Fruit fly (Drosophila melanogaster) whole organism, embryonic: Measurements from ENCODE around the gene Srp14.

Experiments used
- BEAF-32 ChIP-seq: fragments of 200-800 bp; sonication (Bioruptor generic); optimal IDR thresholded peaks from 3 replicates; lab custom pipeline; 2017; ENCODE audit warnings: missing biosample characterization, missing genetic modification characterization, mild to moderate bottlenecking, moderate library complexity, missing genetic modification reagents
- Bdp1 ChIP-seq: fragments of 200-800 bp; sonication (Bioruptor generic); optimal IDR thresholded peaks from 3 replicates; lab custom pipeline; 2016; ENCODE audit warnings: missing biosample characterization, missing genetic modification characterization
- CG10209 ChIP-seq: fragments of 200-800 bp; sonication (Bioruptor generic); optimal IDR thresholded peaks from 3 replicates; lab custom pipeline; 2017; ENCODE audit warnings: missing biosample characterization, mild to moderate bottlenecking, missing genetic modification characterization, missing genetic modification reagents
- CG10431 ChIP-seq: fragments of 200-800 bp; sonication (Bioruptor generic); optimal IDR thresholded peaks from 3 replicates; lab custom pipeline; 2018; ENCODE audit warnings: missing biosample characterization, mild to moderate bottlenecking, missing genetic modification characterization
- CG10959 ChIP-seq: fragments of 200-800 bp; sonication (Bioruptor generic); IDR thresholded peaks from 2 replicates; pipeline ENCODE4 v1.3.6; 2022; ENCODE audit warnings: missing biosample characterization, missing genetic modification characterization
- CG12744 ChIP-seq: fragments of 200-800 bp; sonication (Bioruptor generic); optimal IDR thresholded peaks from 2 replicates; lab custom pipeline; 2016; ENCODE audit warnings: missing biosample characterization, missing genetic modification characterization
- CG12942 ChIP-seq: fragments of 200-800 bp; sonication (Bioruptor generic); optimal IDR thresholded peaks from 3 replicates; lab custom pipeline; 2016; ENCODE audit warnings: missing biosample characterization, missing genetic modification characterization
- CG13287 ChIP-seq: fragments of 200-800 bp; sonication (Bioruptor generic); IDR thresholded peaks from 2 replicates; pipeline ENCODE4 v1.3.6; 2022; ENCODE audit warnings: missing biosample characterization, missing genetic modification characterization; ENCODE audit not compliant: partially characterized antibody
- CG13775 ChIP-seq: fragments of 200-800 bp; sonication (Bioruptor generic); optimal IDR thresholded peaks from 3 replicates; lab custom pipeline; 2017; ENCODE audit warnings: missing biosample characterization, mild to moderate bottlenecking, missing genetic modification characterization
- CG14441 ChIP-seq: fragments of 200-800 bp; sonication (Bioruptor generic); IDR thresholded peaks from 2 replicates; pipeline ENCODE4 v1.3.6; 2022; ENCODE audit warnings: missing biosample characterization, missing genetic modification characterization
- CG14965 ChIP-seq: fragments of 200-800 bp; sonication (Bioruptor generic); optimal IDR thresholded peaks from 2 replicates; lab custom pipeline; 2016; ENCODE audit warnings: missing biosample characterization, missing genetic modification characterization, borderline replicate concordance
- CG17186 ChIP-seq: fragments of 200-800 bp; sonication (Bioruptor generic); optimal IDR thresholded peaks from 3 replicates; lab custom pipeline; 2017; ENCODE audit warnings: missing biosample characterization, missing genetic modification reagents, missing genetic modification characterization
- CG18476 ChIP-seq: fragments of 200-800 bp; sonication (Bioruptor generic); optimal IDR thresholded peaks from 2 replicates; lab custom pipeline; 2016; ENCODE audit warnings: missing biosample characterization, mild to moderate bottlenecking, missing genetic modification characterization
- CG2678 ChIP-seq: fragments of 200-800 bp; sonication (Bioruptor generic); optimal IDR thresholded peaks from 3 replicates; lab custom pipeline; 2019; ENCODE audit warnings: missing biosample characterization, mild to moderate bottlenecking, missing genetic modification characterization, moderate library complexity
- CG31224 ChIP-seq: fragments of 200-800 bp; sonication (Bioruptor generic); IDR thresholded peaks from 2 replicates; pipeline ENCODE4 v1.3.6; 2022; ENCODE audit warnings: missing biosample characterization, missing genetic modification characterization
- CG31388 ChIP-seq: fragments of 200-800 bp; sonication (Bioruptor generic); optimal IDR thresholded peaks from 2 replicates; lab custom pipeline; 2016; ENCODE audit warnings: missing biosample characterization, missing genetic modification characterization
- CG32767 ChIP-seq: fragments of 200-800 bp; sonication (Bioruptor generic); IDR thresholded peaks from 2 replicates; pipeline ENCODE4 v1.3.6; 2022; ENCODE audit warnings: missing biosample characterization, missing genetic modification characterization
- CG43689 ChIP-seq: fragments of 200-800 bp; sonication (Bioruptor generic); IDR thresholded peaks from 2 replicates; pipeline ENCODE4 v1.3.6; 2022; ENCODE audit warnings: missing biosample characterization, missing genetic modification characterization
- CG6791 ChIP-seq: fragments of 200-800 bp; sonication (Bioruptor generic); IDR thresholded peaks from 3 replicates; pipeline ENCODE4 v1.3.6; 2022; ENCODE audit warnings: missing biosample characterization, missing genetic modification characterization; ENCODE audit not compliant: partially characterized antibody
- CG8765 ChIP-seq: fragments of 200-800 bp; sonication (Bioruptor generic); IDR thresholded peaks from 2 replicates; pipeline ENCODE4 v1.3.6; 2022; ENCODE audit warnings: missing biosample characterization, missing genetic modification characterization
- CG9797 ChIP-seq: fragments of 200-800 bp; sonication (Bioruptor generic); optimal IDR thresholded peaks from 3 replicates; lab custom pipeline; 2018; ENCODE audit warnings: missing biosample characterization, mild to moderate bottlenecking, missing genetic modification characterization
- D19A ChIP-seq: fragments of 200-800 bp; optimal IDR thresholded peaks from 3 replicates; lab custom pipeline; 2019; ENCODE audit warnings: missing biosample characterization, mild to moderate bottlenecking, missing genetic modification characterization, moderate library complexity
- Dek ChIP-seq: fragments of 200-800 bp; sonication (Bioruptor generic); optimal IDR thresholded peaks from 3 replicates; lab custom pipeline; 2019; ENCODE audit warnings: missing biosample characterization, mild to moderate bottlenecking, missing genetic modification characterization, moderate library complexity
- Fer2 ChIP-seq: fragments of 200-800 bp; sonication (Bioruptor generic); optimal IDR thresholded peaks from 2 replicates; lab custom pipeline; 2018; ENCODE audit warnings: missing biosample characterization, mild to moderate bottlenecking, missing genetic modification characterization, moderate library complexity
- H15 ChIP-seq: fragments of 200-800 bp; sonication (Bioruptor generic); IDR thresholded peaks from 3 replicates; pipeline ENCODE4 v1.3.6; 2022; ENCODE audit warnings: missing biosample characterization, missing genetic modification characterization
- Hmr ChIP-seq: fragments of 200-800 bp; sonication (Bioruptor generic); optimal IDR thresholded peaks from 3 replicates; lab custom pipeline; 2017; ENCODE audit warnings: mild to moderate bottlenecking, missing biosample characterization, missing genetic modification reagents, missing genetic modification characterization
- Hmx ChIP-seq: fragments of 200-800 bp; sonication (Bioruptor generic); optimal IDR thresholded peaks from 2 replicates; lab custom pipeline; 2016; ENCODE audit warnings: missing biosample characterization, missing genetic modification characterization
- Pdp1 ChIP-seq, 2 experiments: fragments of 200-800 bp; sonication (Bioruptor generic); optimal IDR thresholded peaks; 3 replicates each; lab custom pipeline; 2016; ENCODE audit warnings: missing biosample characterization in 2 of 2, missing genetic modification characterization in 2 of 2, mild to moderate bottlenecking in 1 of 2, moderate library complexity in 1 of 2
- Sin3A ChIP-seq: fragments of >200 bp; optimal IDR thresholded peaks from 2 replicates; lab custom pipeline; 2018
- Sry-δ ChIP-seq: fragments of 200-800 bp; sonication (Bioruptor generic); optimal IDR thresholded peaks from 2 replicates; lab custom pipeline; 2016; ENCODE audit warnings: missing biosample characterization, missing genetic modification characterization
- TFAM ChIP-seq: fragments of 200-800 bp; sonication (Bioruptor generic); optimal IDR thresholded peaks from 2 replicates; lab custom pipeline; 2017; ENCODE audit warnings: missing biosample characterization, missing genetic modification characterization, inconsistent platforms
- ap ChIP-seq: fragments of 200-800 bp; sonication (Bioruptor generic); IDR thresholded peaks from 2 replicates; pipeline ENCODE4 v1.3.6; 2022; ENCODE audit warnings: missing biosample characterization, missing genetic modification characterization
- ash1 ChIP-seq: fragments of 200-800 bp; sonication (Bioruptor generic); optimal IDR thresholded peaks from 2 replicates; lab custom pipeline; 2018; ENCODE audit warnings: missing biosample characterization, mild to moderate bottlenecking, missing genetic modification characterization
- br ChIP-seq: fragments of >200 bp; optimal IDR thresholded peaks from 2 replicates; lab custom pipeline; 2017
- chinmo ChIP-seq: fragments of 200-800 bp; sonication (Bioruptor generic); IDR thresholded peaks from 4 replicates; pipeline ENCODE4 v1.3.6; 2022; ENCODE audit warnings: missing biosample characterization, missing genetic modification characterization; ENCODE audit not compliant: partially characterized antibody
- dmrt99B ChIP-seq: fragments of 200-800 bp; sonication (Bioruptor generic); optimal IDR thresholded peaks from 2 replicates; lab custom pipeline; 2018; ENCODE audit warnings: missing biosample characterization, mild to moderate bottlenecking, missing genetic modification characterization, moderate library complexity
- fd102C ChIP-seq: fragments of 200-800 bp; sonication (Bioruptor generic); optimal IDR thresholded peaks from 2 replicates; lab custom pipeline; 2018; ENCODE audit warnings: missing biosample characterization, mild to moderate bottlenecking, missing genetic modification characterization, moderate library complexity
- fd64A ChIP-seq: fragments of 200-800 bp; sonication (Bioruptor generic); optimal IDR thresholded peaks from 3 replicates; lab custom pipeline; 2018; ENCODE audit warnings: missing biosample characterization, mild to moderate bottlenecking, missing genetic modification characterization
- gem ChIP-seq: fragments of 200-800 bp; sonication (Bioruptor generic); optimal IDR thresholded peaks from 2 replicates; lab custom pipeline; 2019; ENCODE audit warnings: missing biosample characterization, mild to moderate bottlenecking, missing genetic modification characterization, moderate library complexity
- hbn ChIP-seq: fragments of 200-800 bp; sonication (Bioruptor generic); IDR thresholded peaks from 2 replicates; pipeline ENCODE4 v1.3.6; 2022; ENCODE audit warnings: missing biosample characterization, missing genetic modification characterization; ENCODE audit not compliant: partially characterized antibody
- kay ChIP-seq: fragments of 200-800 bp; sonication (Bioruptor generic); optimal IDR thresholded peaks from 2 replicates; lab custom pipeline; 2016; ENCODE audit warnings: missing biosample characterization, missing genetic modification characterization
- klu ChIP-seq: fragments of 200-800 bp; sonication (Bioruptor generic); IDR thresholded peaks from 2 replicates; pipeline ENCODE4 v1.3.6; 2022; ENCODE audit warnings: missing biosample characterization, missing genetic modification characterization
- lola ChIP-seq, 3 experiments: fragments of >200 bp in 2 of 3; fragments of 200-800 bp in 1 of 3; sonication (Bioruptor generic) in 1 of 3; optimal IDR thresholded peaks; 2 replicates each; lab custom pipeline; 2017 to 2019; ENCODE audit warnings: missing biosample characterization in 3 of 3, missing genetic modification characterization in 3 of 3, mild to moderate bottlenecking in 1 of 3, moderate library complexity in 1 of 3
- nerfin-2 ChIP-seq: fragments of 200-800 bp; sonication (Bioruptor generic); IDR thresholded peaks from 2 replicates; pipeline ENCODE4 v1.3.6; 2022; ENCODE audit warnings: missing biosample characterization, missing genetic modification characterization; ENCODE audit not compliant: partially characterized antibody
- nom ChIP-seq: fragments of 200-800 bp; sonication (Bioruptor generic); optimal IDR thresholded peaks from 2 replicates; lab custom pipeline; 2017; ENCODE audit warnings: missing biosample characterization, missing genetic modification characterization, mild to moderate bottlenecking, moderate library complexity, missing genetic modification reagents
- onecut ChIP-seq: fragments of 200-800 bp; sonication (Bioruptor generic); IDR thresholded peaks from 2 replicates; pipeline ENCODE4 v1.3.6; 2022; ENCODE audit warnings: missing biosample characterization, missing genetic modification characterization
- slbo ChIP-seq: fragments of 200-800 bp; sonication (Bioruptor generic); IDR thresholded peaks from 2 replicates; pipeline ENCODE4 v1.3.6; 2022; ENCODE audit warnings: missing biosample characterization, missing genetic modification characterization
- sna ChIP-seq: fragments of 200-800 bp; sonication (Bioruptor generic); IDR thresholded peaks from 2 replicates; pipeline ENCODE4 v1.3.6; 2022; ENCODE audit warnings: missing biosample characterization, missing genetic modification characterization; ENCODE audit not compliant: partially characterized antibody

Srp14 gene

DNA sequence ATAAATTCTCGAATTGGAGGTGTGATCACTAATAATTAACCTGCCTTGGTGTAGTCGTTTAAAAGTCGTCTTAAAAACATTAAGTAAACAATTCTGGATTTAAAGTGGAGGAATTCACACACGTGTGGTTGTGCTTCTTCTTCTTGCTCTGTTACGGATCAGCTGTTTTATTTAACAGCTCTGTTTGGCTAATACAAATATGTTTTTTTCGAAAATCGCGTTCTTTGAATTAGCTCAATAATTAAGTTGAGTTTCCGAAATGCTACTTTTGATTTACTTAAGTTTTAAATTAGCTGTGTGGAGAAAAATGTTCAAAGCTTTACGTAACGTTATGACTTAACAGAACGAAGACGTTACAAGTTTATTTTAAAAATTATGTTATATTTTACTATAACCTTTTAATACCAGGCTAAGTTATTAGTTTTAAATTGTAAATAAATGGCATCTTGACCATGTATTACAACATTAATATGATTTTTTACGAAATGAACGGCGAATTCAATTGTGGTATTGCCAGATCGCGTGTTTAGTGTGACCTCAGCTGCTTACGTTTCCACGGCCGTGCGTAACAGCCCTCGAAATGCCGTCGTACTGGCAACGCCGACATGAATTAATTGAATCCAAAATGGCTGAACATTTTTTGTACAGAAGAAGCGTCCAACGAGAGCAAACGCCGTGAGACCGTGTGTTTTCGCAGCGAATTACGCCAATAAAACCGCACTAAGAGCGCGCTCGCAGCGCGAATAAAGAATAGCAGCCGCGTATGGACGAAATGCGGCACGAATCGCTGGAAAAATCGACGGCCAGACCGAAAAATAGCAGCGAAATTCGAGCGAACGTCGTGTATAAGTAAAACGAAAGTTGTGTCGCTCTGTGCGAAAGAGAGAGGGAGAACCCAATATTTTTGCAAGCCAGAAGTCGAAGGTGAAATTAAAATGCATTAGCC, 12.9 kb downstream of the Srp14 start, which contains the start of the genes Pus1 and bon (continued):
- TF ChIP-seq TFAM (GFP tag; lab: Kevin White, UChicago) = no peak
- TF ChIP-seq CG10959 (GFP tag; lab: Robert Waterston, UW) = no peak
- no peak for TF ChIP-seq nerfin-2 (GFP tag; lab: Robert Waterston, UW)
- no peak for TF ChIP-seq ash1 (GFP tag; lab: Kevin White, UChicago)
- no peak for TF ChIP-seq kay (GFP tag; lab: Kevin White, UChicago)
- TF ChIP-seq CG8765 (GFP tag; lab: Robert Waterston, UW) = no peak
- TF ChIP-seq CG12744 = no peak
- peak; percentile 89 for TF ChIP-seq CG9797 (GFP tag; lab: Kevin White, UChicago)
- peak; percentile 39 for TF ChIP-seq Sry-δ (GFP tag; lab: Kevin White, UChicago)
- TF ChIP-seq gem (tag; lab: Kevin White, UChicago) = no peak
- TF ChIP-seq lola (GFP tag; optimal IDR thresholded peaks at IDR 0.05; lab: Kevin White, UChicago) = no peak
- TF ChIP-seq slbo (GFP tag; lab: Robert Waterston, UW) = peak; percentile 52; the same call in 1 of the 2 replicates
- no peak for TF ChIP-seq CG6791
- TF ChIP-seq CG31224 (GFP tag; lab: Robert Waterston, UW) = no peak
- no peak for TF ChIP-seq br (lab: Kevin White, UChicago)
- TF ChIP-seq CG32767 = no peak
- no peak for TF ChIP-seq Bdp1 (GFP tag; lab: Kevin White, UChicago)
- peak; percentile 64 for TF ChIP-seq CG17186 (GFP tag; lab: Kevin White, UChicago)
- no peak for TF ChIP-seq ap (GFP tag; lab: Robert Waterston, UW)
- no peak for TF ChIP-seq sna (GFP tag; lab: Robert Waterston, UW)
- TF ChIP-seq nom = no peak
- TF ChIP-seq klu (GFP tag; lab: Robert Waterston, UW) = no peak
- TF ChIP-seq H15 = no peak
- no peak for TF ChIP-seq chinmo (GFP tag; lab: Robert Waterston, UW)
- peak; percentile 74 for TF ChIP-seq CG14441 (GFP tag; lab: Robert Waterston, UW)
- TF ChIP-seq Hmx = no peak
- no peak for TF ChIP-seq CG14965
- TF ChIP-seq BEAF-32 (GFP tag; lab: Kevin White, UChicago) = peak; percentile 52
- no peak for TF ChIP-seq CG31388 (GFP tag; lab: Kevin White, UChicago)
- TF ChIP-seq CG12942 (GFP tag; lab: Kevin White, UChicago) = no peak
- no peak for TF ChIP-seq CG2678 (tag; lab: Kevin White, UChicago)
- no peak for TF ChIP-seq Fer2 (tag; lab: Kevin White, UChicago)
- no peak for TF ChIP-seq CG13775
- no peak for TF ChIP-seq fd102C (GFP tag; lab: Kevin White, UChicago)
- TF ChIP-seq onecut = no peak
- no peak for TF ChIP-seq dmrt99B (tag; lab: Kevin White, UChicago)
- no peak for TF ChIP-seq D19A (tag; lab: Kevin White, UChicago)
- peak; percentile 15 for TF ChIP-seq Hmr (GFP tag; lab: Kevin White, UChicago)
- TF ChIP-seq Pdp1 (GFP tag; optimal IDR thresholded peaks at IDR 0.05; lab: Kevin White, UChicago) = peak in 1 of 2 experiments; percentile 87
- TF ChIP-seq hbn (GFP tag; lab: Robert Waterston, UW) = no peak
- TF ChIP-seq Sin3A (lab: Kevin White, UChicago) = peak; percentile 43
- TF ChIP-seq CG13287 (GFP tag; lab: Robert Waterston, UW) = peak; percentile 39; the same call in 1 of the 2 replicates
- no peak for TF ChIP-seq fd64A (GFP tag; lab: Kevin White, UChicago)
- TF ChIP-seq CG18476 = no peak
- no peak for TF ChIP-seq CG43689 (GFP tag; lab: Robert Waterston, UW)
- TF ChIP-seq CG10431 (GFP tag; lab: Kevin White, UChicago) = no peak
- no peak for TF ChIP-seq Dek (tag; lab: Kevin White, UChicago)
- TF ChIP-seq CG10209 (GFP tag; lab: Kevin White, UChicago) = no peak
